Worm (Caenorhabditis elegans) whole organism, L4/young adult: ENCODE data around the gene algn-13.

Source experiments
- W03F9.2 ChIP-seq: fragments of 150-350 bp; optimal IDR thresholded peaks from 2 replicates; lab custom pipeline; 2014; ENCODE audit warnings: missing biosample characterization, missing genetic modification characterization
- him-1 ChIP-seq: sonication (generic microtip); optimal IDR thresholded peaks from 2 replicates; lab custom pipeline; 2016; ENCODE audit warnings: missing genotype, missing genetic modification reagents, missing genetic modification characterization, missing compliant biosample characterization

- TF ChIP-seq him-1: no peak
- TF ChIP-seq W03F9.2 (tag; lab: Kevin White, UChicago): no peak
These were observed 25.7 kb downstream of the algn-13 start for ce11 chrV:13936052-13936451.
